Worm (Caenorhabditis elegans): Measurements from ENCODE around the gene pgap-2.

ce11 chrIII:4748666-4749065, 43.4 kb downstream of the pgap-2 start:
- TF ChIP-seq Y22D7AL.16 (tag; optimal IDR thresholded peaks at IDR 0.05), result no peak
- no peak for TF ChIP-seq ahr-1 (tag; optimal IDR thresholded peaks at IDR 0.05)
- TF ChIP-seq nfya-1 (tag; optimal IDR thresholded peaks at IDR 0.05), result no peak
- no peak for TF ChIP-seq unc-55 (GFP tag; optimal IDR thresholded peaks at IDR 0.05)
- no peak for TF ChIP-seq sdc-2 (tag; optimal IDR thresholded peaks at IDR 0.05)
- no peak for TF ChIP-seq ceh-30 (tag; optimal IDR thresholded peaks at IDR 0.05)
- TF ChIP-seq tbx-2 (tag; optimal IDR thresholded peaks at IDR 0.05), result no peak

Data from whole organism, late embryonic.